Worm (Caenorhabditis elegans) whole organism, L3 larva: ENCODE results near the gene clec-171.
A peak's percentile ranks its signal among the peaks of the same experiment; 100 is the strongest.

Source experiments
- aly-2 ChIP-seq: fragments of 150-350 bp; optimal IDR thresholded peaks from 2 replicates; lab custom pipeline; 2014; ENCODE audit warnings: missing biosample characterization, missing genetic modification characterization
- ceh-16 ChIP-seq: sonication (generic microtip); optimal IDR thresholded peaks from 2 replicates; lab custom pipeline; 2017; ENCODE audit warnings: missing biosample characterization, missing genetic modification characterization
- ceh-28 ChIP-seq: fragments of 150-350 bp; optimal IDR thresholded peaks from 2 replicates; lab custom pipeline; 2014; ENCODE audit warnings: missing biosample characterization, missing genetic modification reagents, missing genetic modification characterization
- ceh-9 ChIP-seq: sonication (generic microtip); optimal IDR thresholded peaks from 2 replicates; lab custom pipeline; 2018; ENCODE audit warnings: missing biosample characterization, missing genetic modification characterization
- egl-5 ChIP-seq: fragments of 150-350 bp; optimal IDR thresholded peaks from 2 replicates; lab custom pipeline; 2017; ENCODE audit warnings: missing biosample characterization, missing genetic modification reagents, missing genetic modification characterization, inconsistent platforms
- elt-1 ChIP-seq: fragments of 150-350 bp; optimal IDR thresholded peaks from 2 replicates; lab custom pipeline; 2014; ENCODE audit warnings: missing biosample characterization, missing genetic modification characterization
- elt-2 ChIP-seq: sonication (generic microtip); optimal IDR thresholded peaks from 2 replicates; lab custom pipeline; 2016; ENCODE audit warnings: missing genetic modification reagents, mild to moderate bottlenecking, missing genetic modification characterization, missing compliant biosample characterization
- elt-3 ChIP-seq, 3 experiments: fragments of 150-350 bp in 1 of 3; sonication (generic microtip) in 2 of 3; optimal IDR thresholded peaks; 2 replicates in 2 of 3; 4 replicates in 1 of 3; lab custom pipeline; 2014 to 2017; ENCODE audit warnings: missing biosample characterization in 3 of 3, missing genetic modification characterization in 3 of 3
- eor-1 ChIP-seq, 2 experiments: fragments of 150-350 bp; optimal IDR thresholded peaks; 2 replicates each; lab custom pipeline; 2014 to 2018; ENCODE audit warnings: missing biosample characterization in 2 of 2, missing genetic modification characterization in 2 of 2
- fos-1 ChIP-seq: fragments of 150-350 bp; optimal IDR thresholded peaks from 2 replicates; lab custom pipeline; 2014; ENCODE audit warnings: missing biosample characterization, missing genetic modification characterization
- hmg-11 ChIP-seq: sonication (generic microtip); optimal IDR thresholded peaks from 2 replicates; lab custom pipeline; 2016; ENCODE audit warnings: missing genetic modification characterization, missing compliant biosample characterization
- jun-1 ChIP-seq: fragments of 150-350 bp; optimal IDR thresholded peaks from 2 replicates; lab custom pipeline; 2014; ENCODE audit warnings: missing biosample characterization, missing genetic modification reagents, missing genetic modification characterization
- lin-15B ChIP-seq: fragments of 150-350 bp; optimal IDR thresholded peaks from 2 replicates; lab custom pipeline; 2014; ENCODE audit warnings: missing biosample characterization, missing genetic modification characterization
- lin-39 ChIP-seq: fragments of 150-350 bp; optimal IDR thresholded peaks from 2 replicates; lab custom pipeline; 2018; ENCODE audit warnings: missing biosample characterization, missing genetic modification reagents, missing genetic modification characterization
- lsy-12 ChIP-seq: sonication (generic microtip); optimal IDR thresholded peaks from 2 replicates; lab custom pipeline; 2016; ENCODE audit warnings: mild to moderate bottlenecking, missing genetic modification characterization, missing compliant biosample characterization
- mdl-1 ChIP-seq: fragments of 150-350 bp; optimal IDR thresholded peaks from 2 replicates; lab custom pipeline; 2014; ENCODE audit warnings: missing biosample characterization, missing genetic modification characterization
- mml-1 ChIP-seq: fragments of 150-350 bp; sonication (generic microtip); optimal IDR thresholded peaks from 3 replicates; lab custom pipeline; 2014; ENCODE audit warnings: missing biosample characterization, missing genetic modification characterization
- nfya-1 ChIP-seq: sonication (generic microtip); optimal IDR thresholded peaks from 2 replicates; lab custom pipeline; 2017; ENCODE audit warnings: missing genetic modification characterization, mild to moderate bottlenecking, missing compliant biosample characterization, antibody characterized with exemption, moderate library complexity; ENCODE audit not compliant: insufficient read depth
- nhr-12 ChIP-seq: fragments of 150-350 bp; optimal IDR thresholded peaks from 2 replicates; lab custom pipeline; 2014; ENCODE audit warnings: missing biosample characterization, missing genetic modification characterization
- nhr-23 ChIP-seq: fragments of 150-350 bp; optimal IDR thresholded peaks from 2 replicates; lab custom pipeline; 2014; ENCODE audit warnings: missing biosample characterization, missing genetic modification reagents, missing genetic modification characterization
- nhr-25 ChIP-seq: sonication (generic microtip); optimal IDR thresholded peaks from 2 replicates; lab custom pipeline; 2017; ENCODE audit warnings: missing biosample characterization, missing genetic modification characterization
- nhr-28 ChIP-seq: fragments of 150-350 bp; optimal IDR thresholded peaks from 2 replicates; lab custom pipeline; 2014; ENCODE audit warnings: missing biosample characterization, missing genetic modification characterization
- nhr-43 ChIP-seq: sonication (generic microtip); optimal IDR thresholded peaks from 2 replicates; lab custom pipeline; 2016; ENCODE audit warnings: mild to moderate bottlenecking, missing genetic modification characterization, missing compliant biosample characterization; ENCODE audit not compliant: poor library complexity, severe bottlenecking
- nhr-76 ChIP-seq: fragments of 150-350 bp; sonication (generic microtip); optimal IDR thresholded peaks from 5 replicates; lab custom pipeline; 2014; ENCODE audit warnings: missing biosample characterization, missing genetic modification characterization
- pha-4 ChIP-seq: fragments of 150-350 bp; optimal IDR thresholded peaks from 2 replicates; lab custom pipeline; 2014; ENCODE audit warnings: missing biosample characterization, missing genetic modification reagents, missing genetic modification characterization
- pqm-1 ChIP-seq: fragments of 150-350 bp; optimal IDR thresholded peaks from 2 replicates; lab custom pipeline; 2017; ENCODE audit warnings: missing biosample characterization, missing genetic modification characterization, inconsistent platforms
- sea-2 ChIP-seq: fragments of 150-350 bp; sonication (generic microtip); optimal IDR thresholded peaks from 4 replicates; lab custom pipeline; 2014; ENCODE audit warnings: missing biosample characterization, missing genetic modification reagents, missing genetic modification characterization
- snpc-4 ChIP-seq: fragments of 150-350 bp; optimal IDR thresholded peaks from 2 replicates; lab custom pipeline; 2014; ENCODE audit warnings: missing biosample characterization, missing genetic modification characterization
- tbx-2 ChIP-seq: sonication (generic microtip); optimal IDR thresholded peaks from 2 replicates; lab custom pipeline; 2016; ENCODE audit warnings: mild to moderate bottlenecking, missing genetic modification characterization, missing compliant biosample characterization
- unc-39 ChIP-seq: sonication (generic microtip); optimal IDR thresholded peaks from 4 replicates; lab custom pipeline; 2017; ENCODE audit warnings: missing biosample characterization, missing genetic modification characterization
- unc-62 ChIP-seq: fragments of 150-350 bp; sonication (generic microtip); optimal IDR thresholded peaks from 4 replicates; lab custom pipeline; 2014; ENCODE audit warnings: missing biosample characterization, missing genetic modification reagents, missing genetic modification characterization
- ztf-11 ChIP-seq: fragments of 150-350 bp; optimal IDR thresholded peaks from 2 replicates; lab custom pipeline; 2014; ENCODE audit warnings: missing biosample characterization, missing genetic modification characterization
- ztf-4 ChIP-seq: fragments of 150-350 bp; optimal IDR thresholded peaks from 2 replicates; lab custom pipeline; 2014; ENCODE audit warnings: missing biosample characterization, missing genetic modification characterization

Gene clec-171

ce11 chrIV:1389599-1389998 lies 37.6 kb downstream of the clec-171 start:
- TF ChIP-seq sea-2 (GFP tag; lab: Kevin White, UChicago) (no peak), pqm-1 (peak; percentile 35), tbx-2 (tag; lab: Kevin White, UChicago) (no peak), egl-5 (tag; lab: Kevin White, UChicago) (no peak), elt-2 (tag; lab: Kevin White, UChicago) (peak; percentile 77), nhr-43 (tag; lab: Kevin White, UChicago) (no peak), mml-1 (tag; lab: Kevin White, UChicago) (no peak), elt-3 (tag; optimal IDR thresholded peaks at IDR 0.05; lab: Kevin White, UChicago) (no peak)

ce11 chrIV:1389021-1389420 lies 38.2 kb downstream of the clec-171 start:
- peak; percentile 32 for TF ChIP-seq nhr-23 (tag; lab: Kevin White, UChicago)
- no peak for TF ChIP-seq jun-1 (tag; lab: Kevin White, UChicago)
- peak; percentile 60 for TF ChIP-seq nhr-25 (tag; lab: Kevin White, UChicago)
- TF ChIP-seq, all 47 proteins: peak for 2

- peak; percentile 28 for TF ChIP-seq pha-4 (tag; lab: Kevin White, UChicago)
- TF ChIP-seq elt-2 (tag; lab: Kevin White, UChicago) = peak; percentile 19
- no peak for TF ChIP-seq mdl-1 (tag; lab: Kevin White, UChicago)
- peak; percentile 38 for TF ChIP-seq nhr-43 (tag; lab: Kevin White, UChicago)
- TF ChIP-seq pqm-1 = no peak
- TF ChIP-seq fos-1 (tag; lab: Kevin White, UChicago) = no peak
- peak; percentile 22 for TF ChIP-seq lsy-12 (tag; lab: Kevin White, UChicago)
- peak; percentile 43 for TF ChIP-seq lin-39 (tag; lab: Kevin White, UChicago)
- peak; percentile 25 for TF ChIP-seq lin-15B (tag; lab: Kevin White, UChicago)
- peak; percentile 73 for TF ChIP-seq hmg-11
- TF ChIP-seq nfya-1 (tag; lab: Kevin White, UChicago) = peak; percentile 28
Measured at ce11 chrIV:1388079-1388478, 39.1 kb downstream of the clec-171 start.

DNA sequence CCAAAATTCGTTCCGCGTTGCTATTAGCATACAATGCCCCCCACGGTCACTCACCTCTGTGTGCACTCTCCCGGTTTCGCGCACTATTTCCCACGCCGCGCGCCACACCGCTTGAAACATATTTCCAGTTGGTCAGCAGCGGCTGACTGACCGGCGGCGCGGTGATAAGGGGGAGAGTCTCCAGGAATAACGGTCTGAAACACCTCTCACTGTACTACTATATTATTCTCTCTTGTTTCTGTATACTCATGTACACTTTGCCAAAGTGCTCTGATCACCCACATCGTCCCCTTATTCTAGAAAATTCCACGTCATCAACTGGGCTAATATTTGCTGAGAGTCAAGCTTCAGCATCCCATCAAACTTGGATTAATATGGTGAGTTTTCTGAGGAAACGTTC lies 41.3 kb downstream of the clec-171 start, which contains the start of gene nhr-41:
Gene nhr-41 (plus strand): TSS at position 301 of the 400 bp plus-strand sequence.
- TF ChIP-seq nhr-23 (tag; lab: Kevin White, UChicago) (no peak), snpc-4 (tag; lab: Kevin White, UChicago) (no peak), nhr-28 (tag; lab: Kevin White, UChicago) (no peak), elt-2 (tag; lab: Kevin White, UChicago) (no peak), ztf-4 (tag; lab: Kevin White, UChicago) (no peak), lin-15B (tag; lab: Kevin White, UChicago) (no peak), ceh-9 (tag; lab: Kevin White, UChicago) (no peak), elt-1 (tag; lab: Kevin White, UChicago) (no peak), ceh-28 (tag; lab: Kevin White, UChicago) (no peak), ztf-11 (tag; lab: Kevin White, UChicago) (no peak), pqm-1 (no peak), mdl-1 (tag; lab: Kevin White, UChicago) (no peak), eor-1 (tag; optimal IDR thresholded peaks at IDR 0.05; lab: Kevin White, UChicago) (no peak), pha-4 (tag; lab: Kevin White, UChicago) (no peak), nhr-12 (no peak), nhr-43 (tag; lab: Kevin White, UChicago) (no peak), lsy-12 (tag; lab: Kevin White, UChicago) (no peak)

DNA sequence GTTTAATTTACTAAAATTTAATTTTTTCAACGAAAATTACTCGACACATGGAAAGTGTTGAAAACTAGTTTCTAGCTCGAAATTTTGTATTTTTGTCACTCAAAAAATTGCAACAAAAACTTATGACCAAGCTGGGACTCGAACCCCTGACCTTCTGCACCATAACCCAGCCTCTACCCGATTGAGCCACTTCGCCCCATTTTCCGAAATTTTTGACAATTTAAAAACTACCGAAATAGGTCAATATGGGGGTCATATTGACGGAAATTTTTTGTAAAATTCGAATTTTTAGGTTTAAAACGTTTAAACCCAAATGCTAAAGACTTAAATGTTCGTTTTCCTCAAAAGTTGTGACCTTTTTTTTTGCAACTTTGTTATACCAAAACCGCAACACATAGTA lies 41.7 kb downstream of the clec-171 start:
- TF ChIP-seq lin-15B (tag; lab: Kevin White, UChicago) (no peak), pqm-1 (no peak), nhr-23 (tag; lab: Kevin White, UChicago) (no peak), unc-62 (GFP tag; lab: Kevin White, UChicago) (no peak), nfya-1 (tag; lab: Kevin White, UChicago) (no peak), tbx-2 (tag; lab: Kevin White, UChicago) (no peak), ceh-16 (no peak), aly-2 (tag; lab: Kevin White, UChicago) (no peak), elt-3 (tag; optimal IDR thresholded peaks at IDR 0.05; lab: Kevin White, UChicago) (no peak), sea-2 (GFP tag; lab: Kevin White, UChicago) (no peak), unc-39 (tag; lab: Kevin White, UChicago) (no peak), nhr-76 (tag; lab: Kevin White, UChicago) (no peak)
